Worm (Caenorhabditis elegans) whole organism, L1 larva: Measurements from ENCODE around the gene unc-45.

Experiments
- ama-1 ChIP-seq: fragments of 150-350 bp; optimal IDR thresholded peaks from 2 replicates; lab custom pipeline; 2014
- egl-27 ChIP-seq, 2 experiments: fragments of 150-350 bp in 1 of 2; sonication (generic microtip); optimal IDR thresholded peaks; 3 replicates each; lab custom pipeline; 2017 to 2018; ENCODE audit warnings: missing biosample characterization in 2 of 2, missing genetic modification characterization in 2 of 2, missing genetic modification reagents in 2 of 2
- fos-1 ChIP-seq: fragments of 150-350 bp; optimal IDR thresholded peaks from 2 replicates; lab custom pipeline; 2014; ENCODE audit warnings: missing biosample characterization, missing genetic modification characterization
- hlh-4 ChIP-seq: sonication (generic microtip); optimal IDR thresholded peaks from 2 replicates; lab custom pipeline; 2016; ENCODE audit warnings: mild to moderate bottlenecking, missing genetic modification characterization, missing compliant biosample characterization
- mab-9 ChIP-seq: fragments of 200-800 bp; sonication (Bioruptor generic); IDR thresholded peaks from 2 replicates; pipeline ENCODE4 v1.3.6; 2022; ENCODE audit warnings: missing genetic modification reagents, missing genetic modification characterization, missing compliant biosample characterization
- nhr-77 ChIP-seq: fragments of 150-350 bp; optimal IDR thresholded peaks from 2 replicates; lab custom pipeline; 2014; ENCODE audit warnings: missing biosample characterization, missing genetic modification characterization
- nhr-84 ChIP-seq: sonication (generic microtip); optimal IDR thresholded peaks from 2 replicates; lab custom pipeline; 2017; ENCODE audit warnings: missing biosample characterization, missing genetic modification characterization
- pqm-1 ChIP-seq: sonication (generic microtip); optimal IDR thresholded peaks from 3 replicates; lab custom pipeline; 2017; ENCODE audit warnings: missing biosample characterization, missing genetic modification characterization
- skn-1 ChIP-seq: fragments of 150-350 bp; optimal IDR thresholded peaks from 2 replicates; lab custom pipeline; 2014; ENCODE audit warnings: missing biosample characterization, missing genetic modification characterization
- unc-62 ChIP-seq: fragments of 150-350 bp; optimal IDR thresholded peaks from 2 replicates; lab custom pipeline; 2014; ENCODE audit warnings: missing biosample characterization, missing genetic modification reagents, missing genetic modification characterization
- unc-86 ChIP-seq: sonication (generic microtip); optimal IDR thresholded peaks from 2 replicates; lab custom pipeline; 2016; ENCODE audit warnings: missing genetic modification characterization, missing compliant biosample characterization

DNA sequence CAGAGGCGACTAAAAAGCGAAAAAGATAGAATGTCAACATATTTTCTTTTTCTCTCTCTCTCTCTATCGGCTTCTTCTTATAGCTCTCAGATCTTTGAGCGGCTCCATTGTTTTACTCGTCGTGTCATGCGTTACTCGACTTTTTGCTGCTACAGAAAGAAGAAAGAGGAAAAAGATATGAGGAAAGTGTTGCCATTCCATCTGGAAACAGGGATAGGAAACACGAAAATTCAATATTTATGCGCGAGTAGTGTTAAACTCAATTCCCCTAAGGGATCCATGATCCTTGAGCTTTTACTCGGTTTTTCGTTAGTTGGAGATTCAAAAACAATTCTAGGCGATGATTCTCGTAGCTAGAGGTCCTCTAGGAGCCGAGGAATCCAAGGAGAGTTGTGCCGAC, 35.6 kb upstream of the unc-45 start:
- TF ChIP-seq fos-1 (no peak), egl-27 (tag; optimal IDR thresholded peaks at IDR 0.05; lab: Kevin White, UChicago) (no peak), nhr-77 (tag; lab: Kevin White, UChicago) (no peak), skn-1 (no peak), unc-62 (GFP tag; lab: Kevin White, UChicago) (no peak), nhr-84 (tag; lab: Kevin White, UChicago) (no peak), unc-86 (tag; lab: Kevin White, UChicago) (no peak), ama-1 (lab: Kevin White, UChicago) (no peak), hlh-4 (no peak), mab-9 (no peak), pqm-1 (tag; lab: Kevin White, UChicago) (no peak)
